Worm (Caenorhabditis elegans): ENCODE results near the gene R07B1.9.

- TF ChIP-seq him-1 (tag; optimal IDR thresholded peaks at IDR 0.05) (no peak), W03F9.2 (tag; optimal IDR thresholded peaks at IDR 0.05) (no peak), dao-5 (tag; optimal IDR thresholded peaks at IDR 0.05) (no peak)
Observed at ce11 chrX:9892323-9892722, 15.1 kb downstream of the R07B1.9 start, which contains the start of gene F21G4.1.
